Worm (Caenorhabditis elegans) whole organism, midembryonic: ENCODE measurements around the gene oac-6.
"Not testable (repeated sequence)": the region's sequence is repeated elsewhere in the genome, so short reads cannot be mapped to it uniquely, and the experiment has no call there.

ENCODE experiments used
- T22C8.4 ChIP-seq: fragments of 200-800 bp; sonication (Bioruptor generic); IDR thresholded peaks from 2 replicates; pipeline ENCODE4 v1.3.6; 2022; ENCODE audit warnings: missing genetic modification characterization, missing compliant biosample characterization
- cog-1 ChIP-seq: sonication (generic microtip); optimal IDR thresholded peaks from 2 replicates; lab custom pipeline; 2016; ENCODE audit warnings: missing genetic modification characterization, missing compliant biosample characterization
- flt-1 ChIP-seq: fragments of 200-800 bp; sonication (Bioruptor generic); IDR thresholded peaks from 2 replicates; pipeline ENCODE4 v1.3.6; 2022; ENCODE audit warnings: missing genetic modification characterization, missing compliant biosample characterization
- klf-2 ChIP-seq: fragments of 200-800 bp; sonication (Bioruptor generic); conservative IDR thresholded peaks from 2 replicates; pipeline ENCODE4 v1.3.6; 2022; ENCODE audit warnings: missing genetic modification reagents, missing genetic modification characterization, missing compliant biosample characterization
- med-1 ChIP-seq: sonication (generic microtip); optimal IDR thresholded peaks from 2 replicates; lab custom pipeline; 2017; ENCODE audit warnings: missing genetic modification characterization, mild to moderate bottlenecking, missing compliant biosample characterization, antibody characterized with exemption, missing genetic modification reagents; ENCODE audit not compliant: insufficient read depth
- ref-1 ChIP-seq: fragments of 200-800 bp; sonication (Bioruptor generic); conservative IDR thresholded peaks from 2 replicates; pipeline ENCODE4 v1.3.6; 2022; ENCODE audit warnings: missing genetic modification reagents, missing genetic modification characterization, missing compliant biosample characterization
- tab-1 ChIP-seq: fragments of 200-800 bp; sonication (Bioruptor generic); IDR thresholded peaks from 2 replicates; pipeline ENCODE4 v1.3.6; 2022; ENCODE audit warnings: missing genetic modification characterization, missing compliant biosample characterization
- ztf-23 ChIP-seq: fragments of 200-800 bp; sonication (Bioruptor generic); IDR thresholded peaks from 2 replicates; pipeline ENCODE4 v1.3.6; 2022; ENCODE audit warnings: missing genetic modification reagents, missing genetic modification characterization, missing compliant biosample characterization
- ztf-29 ChIP-seq: fragments of 200-800 bp; sonication (Bioruptor generic); IDR thresholded peaks from 2 replicates; pipeline ENCODE4 v1.3.6; 2022; ENCODE audit warnings: missing genetic modification reagents, missing genetic modification characterization, missing compliant biosample characterization

Gene oac-6

DNA sequence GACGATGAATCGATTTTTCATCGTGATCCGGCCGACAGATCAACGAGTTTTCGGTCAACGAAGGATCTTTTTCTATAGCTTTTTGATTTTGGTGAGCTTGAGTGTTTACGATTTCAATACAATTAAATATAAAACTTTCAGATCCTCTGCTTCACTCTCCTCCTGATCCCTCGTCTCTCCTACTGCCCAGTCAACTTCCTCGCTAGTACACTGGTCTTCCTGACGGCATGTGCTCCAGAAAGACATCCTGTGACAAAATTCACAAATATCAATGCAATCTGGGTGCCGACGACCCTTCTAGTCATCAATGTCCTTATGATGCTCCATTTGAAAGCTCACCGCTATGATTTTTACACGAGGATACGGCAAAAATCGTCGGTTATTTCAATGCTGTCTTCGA lies 5.8 kb downstream of the oac-6 start:
- TF ChIP-seq flt-1 (GFP tag; lab: Robert Waterston, UW): no peak
- no peak for TF ChIP-seq ref-1 (GFP tag; lab: Robert Waterston, UW)
- no peak for TF ChIP-seq klf-2 (GFP tag; lab: Robert Waterston, UW)
- no peak for TF ChIP-seq ztf-23
- no peak for TF ChIP-seq tab-1 (GFP tag; lab: Robert Waterston, UW)
- no peak for TF ChIP-seq med-1
- TF ChIP-seq cog-1 (tag; lab: Kevin White, UChicago): no peak
- no peak for TF ChIP-seq ztf-29 (GFP tag; lab: Robert Waterston, UW)
- TF ChIP-seq T22C8.4 (GFP tag; lab: Robert Waterston, UW): no peak

DNA sequence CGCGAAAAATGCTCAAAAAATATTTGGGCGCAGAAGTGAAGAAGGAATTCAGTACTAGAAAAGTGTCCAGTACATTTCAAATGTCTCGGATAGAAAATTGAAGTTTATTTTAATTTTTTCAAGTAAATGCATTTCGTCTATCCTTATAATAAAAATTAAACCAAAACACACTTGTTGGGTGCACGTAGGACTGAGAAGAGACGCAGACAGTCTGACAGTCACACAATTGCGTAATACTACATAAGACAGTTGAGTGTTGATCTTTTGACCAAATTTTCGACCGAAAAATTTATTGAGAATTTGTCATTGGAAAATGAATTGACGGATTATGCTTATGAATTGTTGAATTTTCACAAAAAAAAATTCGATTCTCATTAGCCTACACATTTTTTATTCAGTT lies 7.0 kb downstream of the oac-6 start, which contains the start of gene oac-7:
Gene oac-7 (plus strand): TSS at position 283 of the 400 bp plus-strand sequence.
- TF ChIP-seq flt-1 (GFP tag; lab: Robert Waterston, UW) (no peak), ztf-29 (GFP tag; lab: Robert Waterston, UW) (no peak), ztf-23 (no peak), ref-1 (GFP tag; lab: Robert Waterston, UW) (no peak), med-1 (no peak)

- TF ChIP-seq T22C8.4 (GFP tag; lab: Robert Waterston, UW) (no peak), tab-1 (GFP tag; lab: Robert Waterston, UW) (no peak), cog-1 (tag; lab: Kevin White, UChicago) (no peak), klf-2 (GFP tag; lab: Robert Waterston, UW) (no peak), flt-1 (GFP tag; lab: Robert Waterston, UW) (no peak), ref-1 (GFP tag; lab: Robert Waterston, UW) (no peak), med-1 (no peak), ztf-29 (GFP tag; lab: Robert Waterston, UW) (no peak), ztf-23 (no peak)
Observed at ce11 chrV:16315004-16315403, 12.5 kb downstream of the oac-6 start, which contains the start of gene str-214. TSS of gene str-214 (plus strand) at chrV:16315304.

- TF ChIP-seq ztf-23 (no peak), T22C8.4 (GFP tag; lab: Robert Waterston, UW) (no peak), tab-1 (GFP tag; lab: Robert Waterston, UW) (no peak), cog-1 (tag; lab: Kevin White, UChicago) (no peak), flt-1 (GFP tag; lab: Robert Waterston, UW) (no peak), ref-1 (GFP tag; lab: Robert Waterston, UW) (no peak), ztf-29 (GFP tag; lab: Robert Waterston, UW) (no peak), med-1 (no peak), klf-2 (GFP tag; lab: Robert Waterston, UW) (no peak)
Observed at ce11 chrV:16317244-16317643, 14.7 kb downstream of the oac-6 start, which contains the start of gene srh-180. TSS of gene srh-180 (plus strand) at chrV:16317544.

ce11 chrV:16322155-16322554 lies 19.6 kb downstream of the oac-6 start:
- TF ChIP-seq T22C8.4 (GFP tag; lab: Robert Waterston, UW): no peak
- no peak for TF ChIP-seq tab-1 (GFP tag; lab: Robert Waterston, UW)
- no peak for TF ChIP-seq med-1
- no peak for TF ChIP-seq ref-1 (GFP tag; lab: Robert Waterston, UW)
- no peak for TF ChIP-seq ztf-29 (GFP tag; lab: Robert Waterston, UW)
- no peak for TF ChIP-seq ztf-23
- TF ChIP-seq cog-1 (tag; lab: Kevin White, UChicago): no peak
- TF ChIP-seq klf-2 (GFP tag; lab: Robert Waterston, UW): no peak
- no peak for TF ChIP-seq flt-1 (GFP tag; lab: Robert Waterston, UW)

- no peak for TF ChIP-seq flt-1 (GFP tag; lab: Robert Waterston, UW)
- TF ChIP-seq klf-2 (GFP tag; lab: Robert Waterston, UW): no peak
- no peak for TF ChIP-seq tab-1 (GFP tag; lab: Robert Waterston, UW)
- no peak for TF ChIP-seq cog-1 (tag; lab: Kevin White, UChicago)
- TF ChIP-seq ref-1 (GFP tag; lab: Robert Waterston, UW): no peak
Observed at ce11 chrV:16328849-16329248, 26.3 kb downstream of the oac-6 start, which contains the start of gene F57G8.7. TSS of gene F57G8.7 (plus strand) at chrV:16329149.

DNA sequence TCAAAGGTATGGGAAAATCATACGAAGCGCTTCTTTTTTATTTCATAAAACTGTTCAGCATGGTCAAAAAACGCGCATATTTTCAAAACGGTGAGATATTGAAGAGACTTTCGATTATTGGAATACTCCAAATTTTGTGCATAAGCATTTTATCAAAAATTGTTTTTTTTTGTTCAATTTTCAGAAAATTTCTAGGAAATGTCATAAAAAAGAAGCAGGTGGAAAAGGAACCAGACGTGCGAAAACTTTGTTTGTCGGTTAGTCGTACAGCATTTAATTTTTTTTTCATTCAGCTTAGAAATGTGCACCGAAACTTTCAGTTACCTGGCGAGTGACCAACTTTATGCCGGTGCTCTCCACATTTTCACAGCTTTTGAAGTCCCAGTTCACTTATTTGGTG lies 30.9 kb downstream of the oac-6 start, which contains the start of gene srh-167:
Gene srh-167 (plus strand): TSS at position 301 of the 400 bp plus-strand sequence.
- TF ChIP-seq ztf-23: no peak
- TF ChIP-seq ref-1 (GFP tag; lab: Robert Waterston, UW): no peak
- TF ChIP-seq med-1: no peak
- no peak for TF ChIP-seq cog-1 (tag; lab: Kevin White, UChicago)
- no peak for TF ChIP-seq ztf-29 (GFP tag; lab: Robert Waterston, UW)
- no peak for TF ChIP-seq flt-1 (GFP tag; lab: Robert Waterston, UW)
- no peak for TF ChIP-seq tab-1 (GFP tag; lab: Robert Waterston, UW)

DNA sequence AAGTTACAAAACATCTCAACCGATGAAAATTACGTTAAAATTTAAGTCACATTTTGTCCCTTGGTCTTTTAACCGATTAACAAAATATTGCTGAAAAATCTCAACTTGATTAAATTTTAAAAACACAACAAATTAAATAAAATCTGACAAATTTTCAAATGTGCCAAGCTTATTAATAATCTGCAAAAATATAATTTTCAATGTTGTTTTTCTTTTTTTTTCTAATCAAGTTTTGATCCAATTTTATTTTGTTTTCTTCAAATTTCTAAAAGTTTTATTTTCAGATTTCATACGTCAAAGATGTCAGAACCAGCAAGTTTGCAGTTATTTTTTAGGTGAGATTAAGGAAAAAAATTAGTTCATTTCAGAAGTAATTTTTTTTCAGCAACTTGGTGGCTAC lies 33.8 kb downstream of the oac-6 start, which contains the start of gene srw-87:
Gene srw-87 (plus strand): TSS at position 301 of the 400 bp plus-strand sequence.
- TF ChIP-seq tab-1 (GFP tag; lab: Robert Waterston, UW) (no peak), flt-1 (GFP tag; lab: Robert Waterston, UW) (no peak)

ce11 chrV:16338287-16339092 lies 36.0 kb downstream of the oac-6 start, which contains the start of gene slc-9B.2:
TSS of gene slc-9B.2 (plus strand) at chrV:16339042.
- not testable (repeated sequence) for TF ChIP-seq ref-1 (GFP tag; lab: Robert Waterston, UW); ztf-29 (GFP tag; lab: Robert Waterston, UW); cog-1 (tag; lab: Kevin White, UChicago)
